Worm (Caenorhabditis elegans) whole organism, L4 larva: ENCODE measurements around the gene dac-1.

Experiments
- Y48G9A.11 ChIP-seq: fragments of 200-800 bp; sonication (Bioruptor generic); IDR thresholded peaks from 2 replicates; pipeline ENCODE4 v1.3.6; 2022; ENCODE audit warnings: missing genetic modification reagents, missing genetic modification characterization, missing compliant biosample characterization
- aha-1 ChIP-seq: fragments of 150-350 bp; peaks from one replicate; lab custom pipeline; 2014; ENCODE audit warnings: missing biosample characterization, missing genetic modification characterization
- ces-1 ChIP-seq: fragments of 150-350 bp; sonication (generic microtip); optimal IDR thresholded peaks from 4 replicates; lab custom pipeline; 2014; ENCODE audit warnings: missing biosample characterization, missing genetic modification reagents, missing genetic modification characterization
- dve-1 ChIP-seq: sonication (generic microtip); optimal IDR thresholded peaks from 2 replicates; lab custom pipeline; 2017; ENCODE audit warnings: antibody characterized with exemption, mild to moderate bottlenecking, missing genetic modification characterization, missing compliant biosample characterization; ENCODE audit not compliant: insufficient read depth
- fos-1 ChIP-seq: fragments of 150-350 bp; optimal IDR thresholded peaks from 2 replicates; lab custom pipeline; 2014; ENCODE audit warnings: missing biosample characterization, missing genetic modification characterization
- gei-8 ChIP-seq: fragments of 200-800 bp; sonication (Bioruptor generic); optimal IDR thresholded peaks from 2 replicates; lab custom pipeline; 2018; ENCODE audit warnings: mild to moderate bottlenecking, missing genetic modification characterization, missing compliant biosample characterization
- lsy-2 ChIP-seq, 2 experiments: fragments of 150-350 bp in 1 of 2; sonication (generic microtip) in 1 of 2; optimal IDR thresholded peaks; 2 replicates each; lab custom pipeline; 2014 to 2017; ENCODE audit warnings: missing biosample characterization in 2 of 2, missing genetic modification characterization in 2 of 2
- nhr-102 ChIP-seq: sonication (generic microtip); optimal IDR thresholded peaks from 2 replicates; lab custom pipeline; 2016; ENCODE audit warnings: mild to moderate bottlenecking, missing genetic modification characterization, moderate library complexity, missing compliant biosample characterization
- nhr-76 ChIP-seq: fragments of 150-350 bp; optimal IDR thresholded peaks from 2 replicates; lab custom pipeline; 2014; ENCODE audit warnings: missing biosample characterization, missing genetic modification characterization
- nhr-77 ChIP-seq: fragments of 150-350 bp; optimal IDR thresholded peaks from 2 replicates; lab custom pipeline; 2014; ENCODE audit warnings: missing biosample characterization, missing genetic modification characterization
- pha-4 ChIP-seq, 2 experiments: fragments of 150-350 bp in 1 of 2; fragments of 200-800 bp in 1 of 2; sonication (Bioruptor generic) in 1 of 2; IDR thresholded peaks in 1 of 2; optimal IDR thresholded peaks in 1 of 2; 2 replicates each; pipeline versions ENCODE4 v1.3.6 to Lab custom; 2014 to 2022; ENCODE audit warnings: missing genetic modification characterization in 2 of 2, missing genetic modification reagents in 2 of 2, missing biosample characterization in 1 of 2, missing compliant biosample characterization in 1 of 2
- unc-62 ChIP-seq, 3 experiments: fragments of 150-350 bp in 1 of 3; sonication (generic microtip); optimal IDR thresholded peaks in 2 of 3; peaks in 1 of 3; 1 replicate in 1 of 3; 2 replicates in 2 of 3; lab custom pipeline; 2014 to 2017; ENCODE audit warnings: missing biosample characterization in 3 of 3, missing genetic modification characterization in 3 of 3, missing genetic modification reagents in 3 of 3, missing genotype in 1 of 3

- no peak for TF ChIP-seq dve-1 (tag; lab: Kevin White, UChicago)
- TF ChIP-seq fos-1 (tag; lab: Kevin White, UChicago), result no peak
- TF ChIP-seq gei-8 (GFP tag; lab: Kevin White, UChicago), result no peak
- TF ChIP-seq unc-62 (GFP tag; optimal IDR thresholded peaks at IDR 0.05 in 1 of 2; lab: Kevin White, UChicago), result no peak
- TF ChIP-seq unc-62 (tag; optimal IDR thresholded peaks at IDR 0.05; lab: Kevin White, UChicago), result no peak
- TF ChIP-seq nhr-77 (tag; lab: Kevin White, UChicago), result no peak
- TF ChIP-seq nhr-76 (tag; lab: Kevin White, UChicago), result no peak
- TF ChIP-seq Y48G9A.11 (GFP tag; lab: Robert Waterston, UW), result no peak
- no peak for TF ChIP-seq lsy-2 (tag; optimal IDR thresholded peaks at IDR 0.05; lab: Kevin White, UChicago)
- TF ChIP-seq pha-4 (GFP tag; IDR thresholded peaks at IDR 0.05; lab: Robert Waterston, UW), result no peak
- no peak for TF ChIP-seq pha-4 (tag; optimal IDR thresholded peaks at IDR 0.05; lab: Kevin White, UChicago)
- TF ChIP-seq aha-1 (tag; lab: Kevin White, UChicago), result no peak
- no peak for TF ChIP-seq ces-1 (GFP tag; lab: Kevin White, UChicago)
- no peak for TF ChIP-seq nhr-102 (tag; lab: Kevin White, UChicago)
Measured at ce11 chrIII:869869-870268, 53.9 kb downstream of the dac-1 start, which contains the start of gene T24C4.2.
